1 fruit fly cellular context compared by ENCODE assay signal in the genomic region with DNA sequence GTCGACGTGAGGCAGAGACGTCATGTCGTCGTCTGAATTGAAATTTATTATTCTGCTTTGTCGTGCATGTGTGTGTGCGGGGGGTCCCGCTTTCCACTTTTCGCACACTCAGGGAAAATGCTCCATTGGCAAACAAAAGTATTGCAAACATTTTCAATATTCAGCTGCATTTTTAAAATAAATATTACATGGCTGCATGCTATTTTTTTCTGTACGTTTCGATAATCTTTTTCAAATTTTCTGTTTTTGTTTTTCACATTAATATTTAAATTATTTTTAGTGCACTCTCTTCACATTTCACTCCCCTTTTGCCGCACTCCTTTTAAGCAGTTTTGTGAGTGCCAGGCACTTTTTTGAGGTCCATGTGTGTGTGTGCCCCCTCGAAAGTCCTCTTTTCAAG.
A peak's percentile ranks its signal among the peaks of the same experiment; 100 is the strongest.
TF ChIP-seq lines count a peak whose summit lies in the region.

No protein-coding gene starts in this region.

TF ChIP-seq in whole organism, prepupa, 60 proteins besides CTCF, POLR2A, EP300 and RAD21 (continued from another document):
- TF ChIP-seq Ets96B (tag; optimal IDR thresholded peaks at IDR 0.05; lab: Kevin White, UChicago) (peak; percentile 63), Lpt (GFP tag; optimal IDR thresholded peaks at IDR 0.05; lab: Kevin White, UChicago) (no peak), CG3032 (tag; optimal IDR thresholded peaks at IDR 0.05; lab: Kevin White, UChicago) (peak; percentile 62), CG4318 (GFP tag; optimal IDR thresholded peaks at IDR 0.05; lab: Kevin White, UChicago) (no peak), eg (GFP tag; IDR thresholded peaks at IDR 0.05; lab: Robert Waterston, UW) (peak; percentile 55), fkh (GFP tag; optimal IDR thresholded peaks at IDR 0.05; lab: Kevin White, UChicago) (no peak), CG8632 (GFP tag; optimal IDR thresholded peaks at IDR 0.05; lab: Kevin White, UChicago) (no peak), cyc (GFP tag; optimal IDR thresholded peaks at IDR 0.05; lab: Kevin White, UChicago) (peak; percentile 24), fd85E (GFP tag; optimal IDR thresholded peaks at IDR 0.05; lab: Kevin White, UChicago) (no peak), lz (GFP tag; optimal IDR thresholded peaks at IDR 0.05; lab: Kevin White, UChicago) (peak; percentile 19), Sox102F (GFP tag; optimal IDR thresholded peaks at IDR 0.05; lab: Kevin White, UChicago) (no peak), Gug (GFP tag; IDR thresholded peaks at IDR 0.05; lab: Robert Waterston, UW) (0 out of 2 replicates have a peak, but pooled peaks have one; percentile 8), CG6792 (GFP tag; optimal IDR thresholded peaks at IDR 0.05; lab: Kevin White, UChicago) (peak; percentile 33), CG15336 (GFP tag; IDR thresholded peaks at IDR 0.05; lab: Robert Waterston, UW) (peak; percentile 25; the same call in 1 of the 2 replicates), Hr38 (GFP tag; optimal IDR thresholded peaks at IDR 0.05; lab: Kevin White, UChicago) (no peak), CG31627 (GFP tag; optimal IDR thresholded peaks at IDR 0.05; lab: Kevin White, UChicago) (no peak), ss (GFP tag; optimal IDR thresholded peaks at IDR 0.05; lab: Kevin White, UChicago) (peak in 1 of 2 experiments; percentile 33), CG1621 (tag; optimal IDR thresholded peaks at IDR 0.05; lab: Kevin White, UChicago) (no peak), Sox15 (GFP tag; optimal IDR thresholded peaks at IDR 0.05; lab: Kevin White, UChicago) (no peak), CG32006 (GFP tag; optimal IDR thresholded peaks at IDR 0.05; lab: Kevin White, UChicago) (peak; percentile 41), CG6854 (GFP tag; optimal IDR thresholded peaks at IDR 0.05; lab: Kevin White, UChicago) (no peak), CG8319 (GFP tag; optimal IDR thresholded peaks at IDR 0.05; lab: Kevin White, UChicago) (no peak), Smox (GFP tag; optimal IDR thresholded peaks at IDR 0.05; lab: Kevin White, UChicago) (peak; percentile 35), Met (GFP tag; optimal IDR thresholded peaks at IDR 0.05; lab: Kevin White, UChicago) (peak; percentile 39), CG11294 (GFP tag; IDR thresholded peaks at IDR 0.05; lab: Robert Waterston, UW) (no peak), spab (GFP tag; optimal IDR thresholded peaks at IDR 0.05; lab: Kevin White, UChicago) (peak; percentile 23), CG16779 (tag; optimal IDR thresholded peaks at IDR 0.05; lab: Kevin White, UChicago) (no peak), svp (GFP tag; lab: Kevin White, UChicago) (peak; percentile 70), CG11762 (GFP tag; optimal IDR thresholded peaks at IDR 0.05; lab: Kevin White, UChicago; ENCODE audit: insufficient read depth) (no peak), fd59A (GFP tag; optimal IDR thresholded peaks at IDR 0.05; lab: Kevin White, UChicago) (no peak), topi (GFP tag; optimal IDR thresholded peaks at IDR 0.05; lab: Kevin White, UChicago) (peak; percentile 14), esn (GFP tag; optimal IDR thresholded peaks at IDR 0.05; lab: Kevin White, UChicago) (no peak), Ets21C (GFP tag; optimal IDR thresholded peaks at IDR 0.05; lab: Kevin White, UChicago) (no peak), dsx (GFP tag; optimal IDR thresholded peaks at IDR 0.05; lab: Kevin White, UChicago; ENCODE audit: poor library complexity, severe bottlenecking) (peak; percentile 19), dac (GFP tag; optimal IDR thresholded peaks at IDR 0.05; lab: Kevin White, UChicago) (no peak), CG34406 (GFP tag; optimal IDR thresholded peaks at IDR 0.05; lab: Kevin White, UChicago) (no peak)
